Fruit fly (Drosophila melanogaster): ENCODE data around the gene cyst.

The cyst gene

dm6 chr2L:19518636-19519086 lies 10.1 kb upstream of the cyst start, which contains the start of gene CG10132:
Gene CG10132, plus strand, starts transcription at chr2L:19518824.
- TF ChIP-seq dsf (GFP tag; optimal IDR thresholded peaks at IDR 0.05; ENCODE audit: borderline replicate concordance) (no peak), sv (GFP tag; optimal IDR thresholded peaks at IDR 0.05) (no peak), Hr83 (GFP tag; optimal IDR thresholded peaks at IDR 0.05; ENCODE audit: poor library complexity, severe bottlenecking) (no peak), tai (GFP tag; optimal IDR thresholded peaks at IDR 0.05) (no peak), dmrt93B (GFP tag; optimal IDR thresholded peaks at IDR 0.05) (no peak), Hnf4 (GFP tag; optimal IDR thresholded peaks at IDR 0.05) (no peak), jim (GFP tag; optimal IDR thresholded peaks at IDR 0.05) (no peak), CG32264 (GFP tag; optimal IDR thresholded peaks at IDR 0.05) (no peak), br (GFP tag; optimal IDR thresholded peaks at IDR 0.05) (no peak), Rel (GFP tag; optimal IDR thresholded peaks at IDR 0.05) (no peak), Rel (tag; optimal IDR thresholded peaks at IDR 0.05) (no peak), GATAd (GFP tag; optimal IDR thresholded peaks at IDR 0.05) (no peak), N (GFP tag; optimal IDR thresholded peaks at IDR 0.05) (no peak), Dif (GFP tag; optimal IDR thresholded peaks at IDR 0.05; ENCODE audit: partially characterized antibody) (no peak), CrebA (GFP tag; optimal IDR thresholded peaks at IDR 0.05; ENCODE audit: borderline replicate concordance) (no peak), ey (GFP tag; optimal IDR thresholded peaks at IDR 0.05) (no peak)

dm6 chr2L:19517154-19517814 lies 8.7 kb upstream of the cyst start, which contains the start of gene Hasp:
Gene Hasp, minus strand, starts transcription at chr2L:19517204.
- TF ChIP-seq jim (GFP tag; optimal IDR thresholded peaks at IDR 0.05), result no peak
- TF ChIP-seq HLH106 (tag; optimal IDR thresholded peaks at IDR 0.05), result peak; percentile 17
- TF ChIP-seq sv (GFP tag; optimal IDR thresholded peaks at IDR 0.05), result no peak
- no peak for TF ChIP-seq pan (optimal IDR thresholded peaks at IDR 0.05)

- TF ChIP-seq lola (GFP tag; optimal IDR thresholded peaks at IDR 0.05) (no peak), psq (GFP tag; optimal IDR thresholded peaks at IDR 0.05) (peak; percentile 34), Vsx2 (GFP tag; optimal IDR thresholded peaks at IDR 0.05; ENCODE audit: partially characterized antibody) (no peak), brk (GFP tag; optimal IDR thresholded peaks at IDR 0.05) (no peak)
Measured at dm6 chr2L:19516062-19516461, 7.5 kb upstream of the cyst start.

DNA sequence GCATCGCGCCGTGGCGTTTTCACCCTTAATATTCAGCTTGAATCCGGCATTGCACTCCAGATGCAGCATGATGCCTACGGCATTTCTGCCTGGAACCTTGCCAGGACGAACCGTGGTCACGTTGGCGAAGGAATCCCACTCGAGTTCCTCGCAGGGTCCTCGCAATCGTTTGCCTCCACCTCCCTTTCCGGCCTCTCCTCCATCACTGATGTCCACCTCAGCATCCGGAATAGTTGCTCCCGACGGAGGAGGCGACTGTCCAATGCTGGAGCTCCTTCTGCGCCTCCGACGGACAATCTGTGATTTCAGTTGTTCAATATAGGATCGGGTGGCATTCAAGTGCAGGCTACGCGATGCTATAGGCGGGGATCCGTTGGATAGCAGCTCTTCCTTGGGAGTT lies 3.6 kb upstream of the cyst start:
- TF ChIP-seq dl (GFP tag; optimal IDR thresholded peaks at IDR 0.05; ENCODE audit: insufficient read depth in 1 of 2, partially characterized antibody in 2 of 2), result no peak
- TF ChIP-seq sv (GFP tag; optimal IDR thresholded peaks at IDR 0.05), result no peak
- TF ChIP-seq CrebA (GFP tag; optimal IDR thresholded peaks at IDR 0.05; ENCODE audit: borderline replicate concordance), result no peak
- TF ChIP-seq dmrt93B (GFP tag; optimal IDR thresholded peaks at IDR 0.05), result no peak
- no peak for TF ChIP-seq sage (GFP tag; optimal IDR thresholded peaks at IDR 0.05)
- no peak for TF ChIP-seq Abd-B (GFP tag; optimal IDR thresholded peaks at IDR 0.05)
- no peak for TF ChIP-seq dsf (GFP tag; optimal IDR thresholded peaks at IDR 0.05; ENCODE audit: borderline replicate concordance)
- TF ChIP-seq OdsH (GFP tag; optimal IDR thresholded peaks at IDR 0.05), result no peak
- TF ChIP-seq h (GFP tag; optimal IDR thresholded peaks at IDR 0.05), result no peak
- no peak for TF ChIP-seq N (GFP tag; optimal IDR thresholded peaks at IDR 0.05)
- no peak for TF ChIP-seq Dif (GFP tag; optimal IDR thresholded peaks at IDR 0.05; ENCODE audit: partially characterized antibody)

- TF ChIP-seq h (GFP tag; optimal IDR thresholded peaks at IDR 0.05), result no peak
- TF ChIP-seq Rel (GFP tag; optimal IDR thresholded peaks at IDR 0.05), result no peak
- peak; percentile 89 for TF ChIP-seq Rel (tag; optimal IDR thresholded peaks at IDR 0.05)
Measured at dm6 chr2L:19506323-19506722, 2.2 kb downstream of the cyst start.

DNA sequence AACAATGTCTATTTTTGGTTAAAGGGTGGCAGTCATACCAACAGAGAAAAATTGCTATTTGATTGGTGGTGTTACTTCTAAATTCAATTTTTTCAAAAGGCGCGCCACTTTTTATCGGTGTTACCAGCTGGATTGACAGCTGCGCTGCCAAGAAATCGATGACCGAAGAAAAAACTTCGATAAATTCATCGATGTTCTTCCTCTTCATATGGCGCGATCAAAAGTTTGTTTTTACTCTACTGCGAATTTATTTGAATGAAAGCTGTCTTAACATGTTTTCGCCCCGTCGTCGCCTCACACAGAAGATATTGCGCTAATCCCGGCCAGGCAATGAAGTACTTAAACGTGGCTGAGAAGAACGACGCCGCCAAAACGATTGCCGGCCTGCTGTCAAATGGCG lies 10.6 kb downstream of the cyst start, which contains the start of gene Top3alpha:
Gene Top3alpha, plus strand, starts transcription at position 186 of the 400 bp plus-strand sequence.
- TF ChIP-seq CG32264 (GFP tag; optimal IDR thresholded peaks at IDR 0.05), result no peak
- no peak for TF ChIP-seq Rel (GFP tag; optimal IDR thresholded peaks at IDR 0.05)
- TF ChIP-seq Rel (tag; optimal IDR thresholded peaks at IDR 0.05), result peak; percentile 33

Data from whole organism, wandering third instar larva.